Worm (Caenorhabditis elegans): ENCODE results near the gene Y39F10C.1.

The Y39F10C.1 gene

ce11 chrII:701025-701370 is 25.6 kb downstream of the Y39F10C.1 start, which contains the start of gene T02H6.11:
T02H6.11 (minus strand) TSS chrII:701125.
- TF ChIP-seq chd-7 (tag; optimal IDR thresholded peaks at IDR 0.05), result no peak
- TF ChIP-seq Y53F4B.3 (GFP tag; IDR thresholded peaks at IDR 0.05), result no peak
- no peak for TF ChIP-seq ama-1 (optimal IDR thresholded peaks at IDR 0.05)
- TF ChIP-seq ama-1 (GFP tag; optimal IDR thresholded peaks at IDR 0.05), result no peak
- TF ChIP-seq hrde-1 (tag; optimal IDR thresholded peaks at IDR 0.05; ENCODE audit: borderline replicate concordance), result no peak
- TF ChIP-seq aptf-2 (GFP tag; conservative IDR thresholded peaks at IDR 0.05), result no peak
- no peak for TF ChIP-seq bed-2 (GFP tag; IDR thresholded peaks at IDR 0.05)
- no peak for TF ChIP-seq F57A8.1 (GFP tag; optimal IDR thresholded peaks at IDR 0.05)
- no peak for TF ChIP-seq F10E7.11 (tag; optimal IDR thresholded peaks at IDR 0.05)
- no peak for TF ChIP-seq C17E4.6 (GFP tag; IDR thresholded peaks at IDR 0.05)
- TF ChIP-seq madf-6 (GFP tag; IDR thresholded peaks at IDR 0.05), result no peak
- TF ChIP-seq sptf-2 (GFP tag; optimal IDR thresholded peaks at IDR 0.05), result no peak
- no peak for TF ChIP-seq dpl-1 (GFP tag; optimal IDR thresholded peaks at IDR 0.05)
- TF ChIP-seq lin-40 (tag; optimal IDR thresholded peaks at IDR 0.05), result no peak
- no peak for TF ChIP-seq B0336.3 (GFP tag; IDR thresholded peaks at IDR 0.05)
- TF ChIP-seq nhr-80 (tag; optimal IDR thresholded peaks at IDR 0.05), result no peak
- TF ChIP-seq ccch-3 (GFP tag; optimal IDR thresholded peaks at IDR 0.05), result no peak
- no peak for TF ChIP-seq F57C9.4 (tag; optimal IDR thresholded peaks at IDR 0.05)
- no peak for TF ChIP-seq ceh-58 (GFP tag; IDR thresholded peaks at IDR 0.05)
- no peak for TF ChIP-seq tbx-9 (tag; optimal IDR thresholded peaks at IDR 0.05; ENCODE audit: borderline replicate concordance)
- TF ChIP-seq F23B12.7 (tag; optimal IDR thresholded peaks at IDR 0.05; ENCODE audit: insufficient read depth), result no peak

- no peak for TF ChIP-seq F39B2.1 (GFP tag; IDR thresholded peaks at IDR 0.05)
- no peak for TF ChIP-seq hrde-1 (tag; optimal IDR thresholded peaks at IDR 0.05; ENCODE audit: borderline replicate concordance)
- TF ChIP-seq mel-28 (tag; optimal IDR thresholded peaks at IDR 0.05; ENCODE audit: borderline replicate concordance), result no peak
- no peak for TF ChIP-seq tbp1 (GFP tag; optimal IDR thresholded peaks at IDR 0.05)
- TF ChIP-seq F55B11.4 (tag; optimal IDR thresholded peaks at IDR 0.05; ENCODE audit: borderline replicate concordance, insufficient read depth), result no peak
- TF ChIP-seq ceh-58 (GFP tag; IDR thresholded peaks at IDR 0.05), result no peak
- peak; percentile 85 for TF ChIP-seq attf-3 (GFP tag; conservative IDR thresholded peaks at IDR 0.05)
- TF ChIP-seq F22D6.2 (tag; optimal IDR thresholded peaks at IDR 0.05), result no peak
Measured at ce11 chrII:701371-702139, 26.2 kb downstream of the Y39F10C.1 start, which contains the start of gene thoc-1. thoc-1 (plus strand) TSS chrII:702107.

ce11 chrII:709081-709480 is 33.7 kb downstream of the Y39F10C.1 start, which contains the start of gene T02H6.1:
T02H6.1 (plus strand) TSS chrII:709381.
- no peak for TF ChIP-seq T07F8.4 (tag; optimal IDR thresholded peaks at IDR 0.05)
- no peak for TF ChIP-seq snpc-1.1 (tag; optimal IDR thresholded peaks at IDR 0.05; ENCODE audit: insufficient read depth)
- no peak for TF ChIP-seq C17E4.6 (GFP tag; IDR thresholded peaks at IDR 0.05)
- TF ChIP-seq lir-1 (GFP tag; conservative IDR thresholded peaks at IDR 0.05), result no peak
- TF ChIP-seq zfh-2 (GFP tag; conservative IDR thresholded peaks at IDR 0.05), result no peak
- TF ChIP-seq hmg-1.2 (GFP tag; IDR thresholded peaks at IDR 0.05), result no peak
- no peak for TF ChIP-seq egl-44 (GFP tag; IDR thresholded peaks at IDR 0.05)
- TF ChIP-seq madf-3 (GFP tag; IDR thresholded peaks at IDR 0.05), result no peak
- TF ChIP-seq tlf-1 (GFP tag; optimal IDR thresholded peaks at IDR 0.05), result no peak
- TF ChIP-seq ceh-91 (GFP tag; IDR thresholded peaks at IDR 0.05), result no peak
- no peak for TF ChIP-seq nfya-2 (GFP tag; IDR thresholded peaks at IDR 0.05)
- no peak for TF ChIP-seq ztf-22 (GFP tag; optimal IDR thresholded peaks at IDR 0.05)
- TF ChIP-seq ets-4 (GFP tag; optimal IDR thresholded peaks at IDR 0.05), result no peak
- TF ChIP-seq mcd-1 (GFP tag; IDR thresholded peaks at IDR 0.05), result no peak
- no peak for TF ChIP-seq rec-8 (tag; optimal IDR thresholded peaks at IDR 0.05)
- TF ChIP-seq egl-18 (GFP tag; IDR thresholded peaks at IDR 0.05), result no peak
- TF ChIP-seq lin-26 (GFP tag; IDR thresholded peaks at IDR 0.05), result no peak
- no peak for TF ChIP-seq ztf-6 (GFP tag; IDR thresholded peaks at IDR 0.05)
- TF ChIP-seq unc-62 (GFP tag; optimal IDR thresholded peaks at IDR 0.05), result no peak
- no peak for TF ChIP-seq F57A8.1 (GFP tag; optimal IDR thresholded peaks at IDR 0.05)
